Fruit fly (Drosophila melanogaster): ENCODE measurements around the gene lectin-37Db.

DNA sequence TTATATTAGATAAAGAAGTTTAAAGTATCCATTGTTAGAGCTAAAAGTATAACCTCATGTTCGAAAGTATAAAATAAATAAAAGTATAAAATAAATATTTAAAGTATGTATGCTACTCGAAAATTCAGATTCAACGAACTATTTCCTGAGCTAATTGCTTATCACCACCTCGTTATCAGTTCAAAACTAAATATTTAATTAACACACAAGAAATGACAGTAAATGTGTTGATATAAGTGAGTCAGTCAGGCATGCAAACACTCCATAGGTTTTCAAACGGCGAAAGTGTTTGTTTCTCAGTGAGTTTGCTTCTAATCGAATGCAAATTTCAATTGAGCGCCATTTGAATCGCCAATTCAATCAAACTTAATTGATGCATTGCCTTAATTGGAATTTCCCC, 15.4 kb downstream of the lectin-37Db start:
- TF ChIP-seq insv (optimal IDR thresholded peaks at IDR 0.05), result no peak
- no peak for TF ChIP-seq h (optimal IDR thresholded peaks at IDR 0.05)
- TF ChIP-seq ttk (optimal IDR thresholded peaks at IDR 0.05), result no peak
- no peak for TF ChIP-seq Sin3A (optimal IDR thresholded peaks at IDR 0.05)

Data from Kc167 (cell line).